Fruit fly (Drosophila melanogaster) whole organism, embryonic: ENCODE results near the gene stas.

Experiments
- BtbVII ChIP-seq: fragments of 200-800 bp; sonication (Bioruptor generic); optimal IDR thresholded peaks from 3 replicates; lab custom pipeline; 2017; ENCODE audit warnings: missing biosample characterization, mild to moderate bottlenecking, missing genetic modification characterization
- C15 ChIP-seq: fragments of 200-800 bp; sonication (Bioruptor generic); IDR thresholded peaks from 3 replicates; pipeline ENCODE4 v1.3.6; 2022; ENCODE audit warnings: missing biosample characterization, missing genetic modification characterization
- CG10274 ChIP-seq: fragments of 200-800 bp; sonication (Bioruptor generic); optimal IDR thresholded peaks from 3 replicates; lab custom pipeline; 2017; ENCODE audit warnings: missing biosample characterization, mild to moderate bottlenecking, missing genetic modification characterization
- CG12236 ChIP-seq: fragments of 200-800 bp; sonication (Bioruptor generic); optimal IDR thresholded peaks from 2 replicates; lab custom pipeline; 2016; ENCODE audit warnings: missing biosample characterization, missing genetic modification characterization
- CG12744 ChIP-seq: fragments of 200-800 bp; sonication (Bioruptor generic); optimal IDR thresholded peaks from 2 replicates; lab custom pipeline; 2016; ENCODE audit warnings: missing biosample characterization, missing genetic modification characterization
- CG13296 ChIP-seq: fragments of 200-800 bp; sonication (Bioruptor generic); optimal IDR thresholded peaks from 3 replicates; lab custom pipeline; 2018; ENCODE audit warnings: missing biosample characterization, mild to moderate bottlenecking, missing genetic modification characterization
- CG14050 ChIP-seq: fragments of 200-800 bp; sonication (Bioruptor generic); IDR thresholded peaks from 3 replicates; pipeline ENCODE4 v1.3.6; 2022; ENCODE audit warnings: missing biosample characterization, missing genetic modification characterization
- CG15479 ChIP-seq: fragments of 200-800 bp; sonication (Bioruptor generic); optimal IDR thresholded peaks from 3 replicates; lab custom pipeline; 2019; ENCODE audit warnings: missing biosample characterization, mild to moderate bottlenecking, missing genetic modification characterization, moderate library complexity
- CG16813 ChIP-seq: fragments of 200-800 bp; sonication (Bioruptor generic); IDR thresholded peaks from 3 replicates; pipeline ENCODE4 v1.3.6; 2022; ENCODE audit warnings: missing biosample characterization, missing genetic modification characterization; ENCODE audit not compliant: partially characterized antibody
- CG16815 ChIP-seq: fragments of 200-800 bp; sonication (Bioruptor generic); optimal IDR thresholded peaks from 3 replicates; lab custom pipeline; 2017; ENCODE audit warnings: missing biosample characterization, mild to moderate bottlenecking, missing genetic modification characterization
- CG17359 ChIP-seq: fragments of 200-800 bp; sonication (Bioruptor generic); optimal IDR thresholded peaks from 3 replicates; lab custom pipeline; 2018; ENCODE audit warnings: missing biosample characterization, mild to moderate bottlenecking, missing genetic modification characterization, moderate library complexity
- CG17385 ChIP-seq: fragments of 200-800 bp; sonication (Bioruptor generic); optimal IDR thresholded peaks from 3 replicates; lab custom pipeline; 2018; ENCODE audit warnings: missing biosample characterization, mild to moderate bottlenecking, missing genetic modification characterization
- CG17802 ChIP-seq: fragments of 200-800 bp; sonication (Bioruptor generic); optimal IDR thresholded peaks from 2 replicates; lab custom pipeline; 2018; ENCODE audit warnings: missing biosample characterization, mild to moderate bottlenecking, missing genetic modification characterization, moderate library complexity
- CG18764 ChIP-seq: fragments of 200-800 bp; sonication (Bioruptor generic); optimal IDR thresholded peaks from 3 replicates; lab custom pipeline; 2016; ENCODE audit warnings: missing biosample characterization, missing genetic modification characterization
- CG3163 ChIP-seq: fragments of 200-800 bp; sonication (Bioruptor generic); optimal IDR thresholded peaks from 3 replicates; lab custom pipeline; 2016; ENCODE audit warnings: missing biosample characterization, missing genetic modification characterization
- CG33557 ChIP-seq: fragments of 200-800 bp; sonication (Bioruptor generic); optimal IDR thresholded peaks from 2 replicates; lab custom pipeline; 2019; ENCODE audit warnings: missing biosample characterization, mild to moderate bottlenecking, missing genetic modification characterization, moderate library complexity
- CG5180 ChIP-seq: fragments of 200-800 bp; sonication (Bioruptor generic); optimal IDR thresholded peaks from 3 replicates; lab custom pipeline; 2017; ENCODE audit warnings: missing biosample characterization, missing genetic modification characterization, mild to moderate bottlenecking, moderate library complexity, missing genetic modification reagents
- CG7372 ChIP-seq: fragments of 200-800 bp; sonication (Bioruptor generic); IDR thresholded peaks from 2 replicates; pipeline ENCODE4 v1.3.6; 2022; ENCODE audit warnings: missing biosample characterization, missing genetic modification characterization
- CG7745 ChIP-seq: fragments of 200-800 bp; sonication (Bioruptor generic); optimal IDR thresholded peaks from 2 replicates; lab custom pipeline; 2018; ENCODE audit warnings: missing biosample characterization, mild to moderate bottlenecking, missing genetic modification characterization, moderate library complexity
- CG8359 ChIP-seq: fragments of 200-800 bp; sonication (Bioruptor generic); optimal IDR thresholded peaks from 2 replicates; lab custom pipeline; 2017; ENCODE audit warnings: missing biosample characterization, mild to moderate bottlenecking, missing genetic modification characterization, borderline replicate concordance
- CG8478 ChIP-seq: fragments of >200 bp; optimal IDR thresholded peaks from 2 replicates; lab custom pipeline; 2018
- CHES-1-like ChIP-seq: fragments of 200-800 bp; sonication (Bioruptor generic); optimal IDR thresholded peaks from 2 replicates; lab custom pipeline; 2016; ENCODE audit warnings: missing biosample characterization, missing genetic modification characterization
- Camta ChIP-seq: fragments of 200-800 bp; sonication (Bioruptor generic); optimal IDR thresholded peaks from 2 replicates; lab custom pipeline; 2016; ENCODE audit warnings: missing biosample characterization, missing genetic modification characterization
- Dp ChIP-seq: fragments of 200-800 bp; sonication (Bioruptor generic); optimal IDR thresholded peaks from 2 replicates; lab custom pipeline; 2018; ENCODE audit warnings: missing biosample characterization, mild to moderate bottlenecking, missing genetic modification characterization, moderate library complexity
- Gsc ChIP-seq: fragments of 200-800 bp; sonication (Bioruptor generic); IDR thresholded peaks from 2 replicates; pipeline ENCODE4 v1.3.6; 2022; ENCODE audit warnings: missing biosample characterization, missing genetic modification characterization
- HLHmδ ChIP-seq: fragments of 200-800 bp; sonication (Bioruptor generic); optimal IDR thresholded peaks from 2 replicates; lab custom pipeline; 2018; ENCODE audit warnings: missing biosample characterization, mild to moderate bottlenecking, missing genetic modification characterization, moderate library complexity
- Lhr ChIP-seq: fragments of 200-800 bp; sonication (Bioruptor generic); optimal IDR thresholded peaks from 3 replicates; lab custom pipeline; 2017; ENCODE audit warnings: mild to moderate bottlenecking, missing biosample characterization, missing genetic modification reagents, missing genetic modification characterization
- NFAT ChIP-seq: fragments of 200-800 bp; sonication (Bioruptor generic); IDR thresholded peaks from 2 replicates; pipeline ENCODE4 v1.3.6; 2022; ENCODE audit warnings: missing biosample characterization, missing genetic modification characterization
- Nf-YC ChIP-seq: fragments of 200-800 bp; optimal IDR thresholded peaks from 3 replicates; lab custom pipeline; 2019; ENCODE audit warnings: missing biosample characterization, mild to moderate bottlenecking, missing genetic modification characterization, moderate library complexity
- Oaz ChIP-seq: fragments of 200-800 bp; sonication (Bioruptor generic); IDR thresholded peaks from 2 replicates; pipeline ENCODE4 v1.3.6; 2022; ENCODE audit warnings: missing biosample characterization, missing genetic modification characterization
- Taf1 ChIP-seq: fragments of 200-800 bp; sonication (Bioruptor generic); IDR thresholded peaks from 2 replicates; pipeline ENCODE4 v1.3.6; 2022; ENCODE audit warnings: missing biosample characterization, missing genetic modification characterization
- Tbp ChIP-seq: fragments of >200 bp; optimal IDR thresholded peaks from 2 replicates; lab custom pipeline; 2018; ENCODE audit warnings: missing biosample characterization, missing genetic modification characterization
- al ChIP-seq: fragments of 200-800 bp; sonication (Bioruptor generic); IDR thresholded peaks from 2 replicates; pipeline ENCODE4 v1.3.6; 2022; ENCODE audit warnings: missing biosample characterization, missing genetic modification characterization
- aop ChIP-seq: fragments of 200-800 bp; sonication (Bioruptor generic); IDR thresholded peaks from 2 replicates; pipeline ENCODE4 v1.3.6; 2022; ENCODE audit warnings: missing biosample characterization, missing genetic modification characterization
- chinmo ChIP-seq: fragments of 200-800 bp; sonication (Bioruptor generic); IDR thresholded peaks from 4 replicates; pipeline ENCODE4 v1.3.6; 2022; ENCODE audit warnings: missing biosample characterization, missing genetic modification characterization; ENCODE audit not compliant: partially characterized antibody
- disco-r ChIP-seq: fragments of 200-800 bp; sonication (Bioruptor generic); optimal IDR thresholded peaks from 2 replicates; lab custom pipeline; 2016; ENCODE audit warnings: missing biosample characterization, missing genetic modification characterization
- fd96Cb ChIP-seq: fragments of 200-800 bp; sonication (Bioruptor generic); optimal IDR thresholded peaks from 2 replicates; lab custom pipeline; 2018; ENCODE audit warnings: missing biosample characterization, mild to moderate bottlenecking, missing genetic modification characterization, moderate library complexity
- fru ChIP-seq: fragments of >200 bp; optimal IDR thresholded peaks from 2 replicates; lab custom pipeline; 2017
- gcm2 ChIP-seq: fragments of 200-800 bp; sonication (Bioruptor generic); optimal IDR thresholded peaks from 2 replicates; lab custom pipeline; 2016; ENCODE audit warnings: missing biosample characterization, missing genetic modification characterization
- gsb ChIP-seq: fragments of 200-800 bp; sonication (Bioruptor generic); IDR thresholded peaks from 2 replicates; pipeline ENCODE4 v1.3.6; 2022; ENCODE audit warnings: missing biosample characterization, missing genetic modification characterization
- gsb-n ChIP-seq: fragments of 200-800 bp; sonication (Bioruptor generic); optimal IDR thresholded peaks from 3 replicates; lab custom pipeline; 2018; ENCODE audit warnings: missing biosample characterization, mild to moderate bottlenecking, missing genetic modification characterization
- kah ChIP-seq: fragments of 200-800 bp; sonication (Bioruptor generic); optimal IDR thresholded peaks from 2 replicates; lab custom pipeline; 2018; ENCODE audit warnings: missing biosample characterization, mild to moderate bottlenecking, missing genetic modification characterization
- knrl ChIP-seq: fragments of 200-800 bp; sonication (Bioruptor generic); IDR thresholded peaks from 3 replicates; pipeline ENCODE4 v1.3.6; 2022; ENCODE audit warnings: missing biosample characterization, missing genetic modification characterization; ENCODE audit not compliant: partially characterized antibody
- lab ChIP-seq: fragments of 200-800 bp; sonication (Bioruptor generic); optimal IDR thresholded peaks from 3 replicates; lab custom pipeline; 2017; ENCODE audit warnings: missing biosample characterization, missing genetic modification characterization, mild to moderate bottlenecking, moderate library complexity, missing genetic modification reagents
- nerfin-2 ChIP-seq: fragments of 200-800 bp; sonication (Bioruptor generic); IDR thresholded peaks from 2 replicates; pipeline ENCODE4 v1.3.6; 2022; ENCODE audit warnings: missing biosample characterization, missing genetic modification characterization; ENCODE audit not compliant: partially characterized antibody
- pum ChIP-seq: fragments of 200-800 bp; sonication (Bioruptor generic); optimal IDR thresholded peaks from 2 replicates; lab custom pipeline; 2016; ENCODE audit warnings: missing biosample characterization, missing genetic modification characterization
- usp ChIP-seq: fragments of >200 bp; optimal IDR thresholded peaks from 2 replicates; lab custom pipeline; 2017; ENCODE audit warnings: missing biosample characterization, missing genetic modification characterization
- vfl ChIP-seq: fragments of 200-800 bp; sonication (Bioruptor generic); optimal IDR thresholded peaks from 2 replicates; lab custom pipeline; 2016; ENCODE audit warnings: missing biosample characterization, missing genetic modification characterization
- vvl ChIP-seq: fragments of 200-800 bp; sonication (Bioruptor generic); IDR thresholded peaks from 2 replicates; pipeline ENCODE4 v1.3.6; 2022; ENCODE audit warnings: missing biosample characterization, missing genetic modification characterization
- zf30C ChIP-seq: fragments of 200-800 bp; sonication (Bioruptor generic); optimal IDR thresholded peaks from 3 replicates; lab custom pipeline; 2018; ENCODE audit warnings: missing biosample characterization, mild to moderate bottlenecking, missing genetic modification characterization

The stas gene

dm6 chrX:17658207-17659118 is 30.8 kb upstream of the stas start (continued):
- TF ChIP-seq CG3163 (GFP tag; lab: Kevin White, UChicago) (peak; percentile 19), gcm2 (no peak), CG10274 (GFP tag; lab: Kevin White, UChicago) (no peak), CG17802 (tag; lab: Kevin White, UChicago) (no peak), fd96Cb (tag; lab: Kevin White, UChicago) (no peak), C15 (no peak), kah (GFP tag; lab: Kevin White, UChicago) (no peak), CG13296 (GFP tag; lab: Kevin White, UChicago) (no peak), CG16813 (GFP tag; lab: Robert Waterston, UW) (no peak), usp (GFP tag; lab: Kevin White, UChicago) (no peak), NFAT (no peak), CG8478 (no peak), disco-r (GFP tag; lab: Kevin White, UChicago) (no peak), chinmo (GFP tag; lab: Robert Waterston, UW) (0 out of 4 replicates have a peak, but pooled peaks have one; percentile 66), Taf1 (no peak), zf30C (GFP tag; lab: Kevin White, UChicago) (no peak), pum (GFP tag; lab: Kevin White, UChicago) (no peak), Tbp (GFP tag; lab: Kevin White, UChicago) (no peak), CG12236 (GFP tag; lab: Kevin White, UChicago) (no peak), vfl (GFP tag; lab: Kevin White, UChicago) (no peak), Oaz (GFP tag; lab: Robert Waterston, UW) (no peak), CG5180 (GFP tag; lab: Kevin White, UChicago) (no peak), gsb-n (tag; lab: Kevin White, UChicago) (no peak), nerfin-2 (GFP tag; lab: Robert Waterston, UW) (no peak), CG17359 (tag; lab: Kevin White, UChicago) (peak; percentile 4), knrl (GFP tag; lab: Robert Waterston, UW) (no peak), CG16815 (no peak), Gsc (GFP tag; lab: Robert Waterston, UW) (no peak), BtbVII (GFP tag; lab: Kevin White, UChicago) (peak; percentile 31), CG15479 (GFP tag; lab: Kevin White, UChicago) (peak; percentile 35), al (no peak), CG14050 (GFP tag; lab: Robert Waterston, UW) (no peak), CG12744 (GFP tag; lab: Kevin White, UChicago) (no peak), CG33557 (GFP tag; lab: Kevin White, UChicago) (no peak), gsb (no peak), Nf-YC (tag; lab: Kevin White, UChicago) (peak; percentile 4), lab (GFP tag; lab: Kevin White, UChicago) (peak; percentile 34), HLHmδ (GFP tag; lab: Kevin White, UChicago) (no peak), CG17385 (no peak), CHES-1-like (GFP tag; lab: Kevin White, UChicago) (peak; percentile 22), Lhr (GFP tag; lab: Kevin White, UChicago) (no peak), vvl (no peak), CG7745 (tag; lab: Kevin White, UChicago) (no peak), Dp (GFP tag; lab: Kevin White, UChicago) (no peak), CG7372 (GFP tag; lab: Robert Waterston, UW) (no peak), CG18764 (GFP tag; lab: Kevin White, UChicago) (no peak), CG8359 (GFP tag; lab: Kevin White, UChicago) (no peak), Camta (GFP tag; lab: Kevin White, UChicago) (no peak), aop (no peak), fru (lab: Kevin White, UChicago) (no peak)
